Worm (Caenorhabditis elegans): ENCODE measurements around the gene nspc-1.

DNA sequence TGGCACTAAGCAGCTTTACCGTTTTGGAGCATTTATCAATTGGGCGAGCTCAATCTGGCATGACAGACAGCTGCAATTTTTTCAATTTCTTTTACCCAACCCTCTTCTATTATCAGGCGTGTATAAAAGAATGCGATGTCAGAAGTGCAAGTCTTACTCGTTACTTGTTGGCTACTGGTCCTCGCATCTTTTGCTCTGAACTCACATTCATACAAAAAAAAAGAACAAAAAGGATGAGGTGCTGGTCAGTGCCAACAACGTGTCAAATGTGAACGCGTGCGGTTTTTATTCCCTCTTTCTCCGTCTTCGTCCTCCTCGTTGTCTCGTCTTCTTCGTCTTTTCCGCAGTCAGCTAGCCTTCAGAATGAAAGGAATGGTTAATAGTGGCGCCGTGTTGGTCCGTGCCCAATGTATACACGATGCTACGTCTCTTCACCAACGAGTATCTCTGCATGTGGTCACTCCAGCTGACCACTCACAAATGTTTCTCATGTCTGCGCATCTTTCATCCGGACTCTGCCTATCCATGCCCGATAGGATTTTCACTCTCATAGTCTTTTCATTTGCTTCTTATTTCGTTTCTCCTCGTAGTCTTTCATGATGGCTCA is 31.0 kb upstream of the nspc-1 start:
- TF ChIP-seq nhr-28 (tag; optimal IDR thresholded peaks at IDR 0.05): no peak
- TF ChIP-seq fkh-2 (tag; optimal IDR thresholded peaks at IDR 0.05): no peak
- no peak for TF ChIP-seq ceh-28 (tag; optimal IDR thresholded peaks at IDR 0.05)
- TF ChIP-seq mdl-1 (tag; optimal IDR thresholded peaks at IDR 0.05): no peak
- no peak for TF ChIP-seq snpc-4 (tag; optimal IDR thresholded peaks at IDR 0.05)
- no peak for TF ChIP-seq pqm-1 (tag; optimal IDR thresholded peaks at IDR 0.05)
- TF ChIP-seq aly-2 (tag; optimal IDR thresholded peaks at IDR 0.05): no peak
- no peak for TF ChIP-seq nhr-77 (tag; optimal IDR thresholded peaks at IDR 0.05)
- no peak for TF ChIP-seq nhr-11 (tag; optimal IDR thresholded peaks at IDR 0.05)
- no peak for TF ChIP-seq elt-3 (tag; optimal IDR thresholded peaks at IDR 0.05)
- no peak for TF ChIP-seq nhr-76 (tag; optimal IDR thresholded peaks at IDR 0.05)
- no peak for TF ChIP-seq R02D3.7 (tag; optimal IDR thresholded peaks at IDR 0.05)

Data from whole organism, L3 larva.